Fruit fly (Drosophila melanogaster) whole organism, prepupa: ENCODE data around the gene CG13384.
A peak's percentile ranks its signal among the peaks of the same experiment; 100 is the strongest.

Source experiments
- CG10669 ChIP-seq: fragments of 200-800 bp; sonication (Bioruptor generic); optimal IDR thresholded peaks from 3 replicates; lab custom pipeline; 2018; ENCODE audit warnings: missing biosample characterization, mild to moderate bottlenecking, missing genetic modification characterization, moderate library complexity
- CG11294 ChIP-seq: fragments of 200-800 bp; sonication (Bioruptor generic); IDR thresholded peaks from 2 replicates; pipeline ENCODE4 v1.3.6; 2022; ENCODE audit warnings: missing biosample characterization, missing genetic modification characterization
- CG11902 ChIP-seq: fragments of 200-800 bp; sonication (Bioruptor generic); optimal IDR thresholded peaks from 3 replicates; lab custom pipeline; 2016; ENCODE audit warnings: missing biosample characterization, missing genetic modification characterization
- CG15336 ChIP-seq: fragments of 200-800 bp; sonication (Bioruptor generic); IDR thresholded peaks from 2 replicates; pipeline ENCODE4 v1.3.6; 2022; ENCODE audit warnings: missing biosample characterization, missing genetic modification characterization
- CG16779 ChIP-seq: fragments of 200-800 bp; sonication (Bioruptor generic); optimal IDR thresholded peaks from 3 replicates; lab custom pipeline; 2017; ENCODE audit warnings: missing biosample characterization, mild to moderate bottlenecking, missing genetic modification characterization
- CG3032 ChIP-seq: fragments of 200-800 bp; optimal IDR thresholded peaks from 2 replicates; lab custom pipeline; 2019; ENCODE audit warnings: missing biosample characterization, mild to moderate bottlenecking, missing genetic modification characterization, moderate library complexity
- CG31627 ChIP-seq: fragments of 200-800 bp; sonication (Bioruptor generic); optimal IDR thresholded peaks from 3 replicates; lab custom pipeline; 2016; ENCODE audit warnings: missing biosample characterization, missing genetic modification characterization
- CG32006 ChIP-seq: fragments of 200-800 bp; sonication (Bioruptor generic); optimal IDR thresholded peaks from 3 replicates; lab custom pipeline; 2017; ENCODE audit warnings: missing biosample characterization, mild to moderate bottlenecking, missing genetic modification characterization
- CG3919 ChIP-seq: fragments of 200-800 bp; sonication (Bioruptor generic); optimal IDR thresholded peaks from 3 replicates; lab custom pipeline; 2016; ENCODE audit warnings: missing biosample characterization, missing genetic modification characterization
- CG6163 ChIP-seq: fragments of 200-800 bp; sonication (Bioruptor generic); IDR thresholded peaks from 3 replicates; pipeline ENCODE4 v1.3.6; 2022; ENCODE audit warnings: missing biosample characterization, missing genetic modification characterization
- CG6276 ChIP-seq: fragments of 200-800 bp; sonication (Bioruptor generic); optimal IDR thresholded peaks from 2 replicates; lab custom pipeline; 2017; ENCODE audit warnings: missing biosample characterization, mild to moderate bottlenecking, missing genetic modification characterization
- CG6792 ChIP-seq: fragments of 200-800 bp; sonication (Bioruptor generic); optimal IDR thresholded peaks from 3 replicates; lab custom pipeline; 2016; ENCODE audit warnings: missing biosample characterization, missing genetic modification characterization
- CG6854 ChIP-seq: fragments of 200-800 bp; sonication (Bioruptor generic); optimal IDR thresholded peaks from 2 replicates; lab custom pipeline; 2017; ENCODE audit warnings: missing biosample characterization, mild to moderate bottlenecking, missing genetic modification characterization
- CG8119 ChIP-seq: fragments of 200-800 bp; sonication (Bioruptor generic); IDR thresholded peaks from 3 replicates; pipeline ENCODE4 v1.3.6; 2022; ENCODE audit warnings: missing biosample characterization, missing genetic modification characterization
- CG8319 ChIP-seq: fragments of 200-800 bp; sonication (Bioruptor generic); optimal IDR thresholded peaks from 3 replicates; lab custom pipeline; 2016; ENCODE audit warnings: missing biosample characterization, missing genetic modification characterization
- Eip75B ChIP-seq: fragments of 200-800 bp; sonication (Bioruptor generic); optimal IDR thresholded peaks from 3 replicates; lab custom pipeline; 2016; ENCODE audit warnings: missing biosample characterization, missing genetic modification characterization
- Eip78C ChIP-seq: fragments of 200-800 bp; sonication (Bioruptor generic); peaks from one replicate; lab custom pipeline; 2016; ENCODE audit warnings: missing biosample characterization, missing genetic modification characterization
- Ets96B ChIP-seq: fragments of 200-800 bp; optimal IDR thresholded peaks from 2 replicates; lab custom pipeline; 2019; ENCODE audit warnings: missing biosample characterization, mild to moderate bottlenecking, missing genetic modification characterization, moderate library complexity
- Hr38 ChIP-seq: sonication (Bioruptor generic); optimal IDR thresholded peaks from 2 replicates; lab custom pipeline; 2016; ENCODE audit warnings: missing biosample characterization, missing genetic modification characterization
- Hr4 ChIP-seq: fragments of 200-800 bp; sonication (Bioruptor generic); optimal IDR thresholded peaks from 3 replicates; lab custom pipeline; 2016; ENCODE audit warnings: missing biosample characterization, missing genetic modification characterization
- Lpt ChIP-seq: fragments of 200-800 bp; sonication (Bioruptor generic); optimal IDR thresholded peaks from 3 replicates; lab custom pipeline; 2016; ENCODE audit warnings: missing biosample characterization, missing genetic modification characterization
- OdsH ChIP-seq: fragments of 200-800 bp; sonication (Bioruptor generic); optimal IDR thresholded peaks from 3 replicates; lab custom pipeline; 2016; ENCODE audit warnings: missing biosample characterization, missing genetic modification characterization
- Smox ChIP-seq: fragments of 200-800 bp; sonication (Bioruptor generic); optimal IDR thresholded peaks from 3 replicates; lab custom pipeline; 2016; ENCODE audit warnings: missing biosample characterization, missing genetic modification characterization
- Sox14 ChIP-seq: fragments of 200-800 bp; sonication (Bioruptor generic); optimal IDR thresholded peaks from 3 replicates; lab custom pipeline; 2016; ENCODE audit warnings: missing biosample characterization, missing genetic modification characterization
- achi ChIP-seq: fragments of 200-800 bp; sonication (Bioruptor generic); optimal IDR thresholded peaks from 3 replicates; lab custom pipeline; 2016; ENCODE audit warnings: missing biosample characterization, missing genetic modification characterization
- acj6 ChIP-seq: fragments of 200-800 bp; sonication (Bioruptor generic); optimal IDR thresholded peaks from 3 replicates; lab custom pipeline; 2016; ENCODE audit warnings: missing biosample characterization, missing genetic modification characterization
- cyc ChIP-seq: fragments of 200-800 bp; sonication (Bioruptor generic); optimal IDR thresholded peaks from 3 replicates; lab custom pipeline; 2016; ENCODE audit warnings: missing biosample characterization, missing genetic modification characterization
- dac ChIP-seq: fragments of 200-800 bp; sonication (Bioruptor generic); optimal IDR thresholded peaks from 2 replicates; lab custom pipeline; 2017; ENCODE audit warnings: missing biosample characterization, mild to moderate bottlenecking, missing genetic modification characterization
- dsx ChIP-seq: fragments of 200-800 bp; optimal IDR thresholded peaks from 3 replicates; lab custom pipeline; 2019; ENCODE audit warnings: missing biosample characterization, mild to moderate bottlenecking, missing genetic modification characterization, moderate library complexity; ENCODE audit not compliant: poor library complexity, severe bottlenecking
- fd59A ChIP-seq: fragments of 200-800 bp; sonication (Bioruptor generic); optimal IDR thresholded peaks from 2 replicates; lab custom pipeline; 2017; ENCODE audit warnings: missing biosample characterization, mild to moderate bottlenecking, missing genetic modification characterization, missing genetic modification reagents
- fd85E ChIP-seq: fragments of 200-800 bp; sonication (Bioruptor generic); optimal IDR thresholded peaks from 3 replicates; lab custom pipeline; 2016; ENCODE audit warnings: missing biosample characterization, missing genetic modification characterization
- fkh ChIP-seq: fragments of 200-800 bp; sonication (Bioruptor generic); optimal IDR thresholded peaks from 3 replicates; lab custom pipeline; 2017; ENCODE audit warnings: missing biosample characterization, mild to moderate bottlenecking, missing genetic modification characterization, moderate library complexity
- lz ChIP-seq: fragments of 200-800 bp; sonication (Bioruptor generic); optimal IDR thresholded peaks from 3 replicates; lab custom pipeline; 2016; ENCODE audit warnings: missing biosample characterization, missing genetic modification characterization
- salr ChIP-seq, 2 experiments: fragments of 200-800 bp; sonication (Bioruptor generic); optimal IDR thresholded peaks; 3 replicates each; lab custom pipeline; 2016 to 2018; ENCODE audit warnings: missing biosample characterization in 2 of 2, missing genetic modification characterization in 2 of 2, mild to moderate bottlenecking in 1 of 2
- spab ChIP-seq: fragments of 200-800 bp; sonication (Bioruptor generic); optimal IDR thresholded peaks from 2 replicates; lab custom pipeline; 2017; ENCODE audit warnings: missing biosample characterization, mild to moderate bottlenecking, missing genetic modification characterization, missing genetic modification reagents
- svp ChIP-seq: fragments of 200-800 bp; sonication (Bioruptor generic); peaks from one replicate; lab custom pipeline; 2016; ENCODE audit warnings: missing biosample characterization, missing genetic modification characterization
- topi ChIP-seq: fragments of 200-800 bp; sonication (Bioruptor generic); optimal IDR thresholded peaks from 3 replicates; lab custom pipeline; 2016; ENCODE audit warnings: missing biosample characterization, missing genetic modification characterization
- vri ChIP-seq: fragments of 200-800 bp; sonication (Bioruptor generic); optimal IDR thresholded peaks from 3 replicates; lab custom pipeline; 2016; ENCODE audit warnings: missing biosample characterization, mild to moderate bottlenecking, missing genetic modification characterization

The CG13384 gene

dm6 chr2L:8370364-8371326 lies 13.6 kb upstream of the CG13384 start, which contains the start of gene CG17292 (continued):
- no peak for TF ChIP-seq CG11294 (GFP tag; lab: Robert Waterston, UW)
- TF ChIP-seq CG6276 (GFP tag; lab: Kevin White, UChicago): peak; percentile 16
- peak; percentile 96 for TF ChIP-seq svp
- peak; percentile 13 for TF ChIP-seq CG6792 (GFP tag; lab: Kevin White, UChicago)
- peak; percentile 46 for TF ChIP-seq CG16779 (tag; lab: Kevin White, UChicago)
- TF ChIP-seq Smox: no peak
- TF ChIP-seq Sox14 (GFP tag; lab: Kevin White, UChicago): no peak
- peak; percentile 35 for TF ChIP-seq achi (GFP tag; lab: Kevin White, UChicago)
- TF ChIP-seq CG3032 (tag; lab: Kevin White, UChicago): peak; percentile 21
- no peak for TF ChIP-seq CG11902
- no peak for TF ChIP-seq fd85E
- TF ChIP-seq fd59A: no peak
- peak; percentile 43; the same call in 1 of the 2 replicates for TF ChIP-seq CG15336 (GFP tag; lab: Robert Waterston, UW)
- TF ChIP-seq Lpt (GFP tag; lab: Kevin White, UChicago): peak; percentile 38

dm6 chr2L:8371354-8371937 lies 12.8 kb upstream of the CG13384 start:
- no peak for TF ChIP-seq vri (GFP tag; lab: Kevin White, UChicago)
- peak; percentile 15 for TF ChIP-seq dsx (GFP tag; lab: Kevin White, UChicago)
- no peak for TF ChIP-seq fkh (GFP tag; lab: Kevin White, UChicago)
- TF ChIP-seq lz (GFP tag; lab: Kevin White, UChicago): no peak
- no peak for TF ChIP-seq CG11902
- TF ChIP-seq CG10669 (GFP tag; lab: Kevin White, UChicago): no peak
- TF ChIP-seq CG8119 (GFP tag; lab: Robert Waterston, UW): peak; percentile 41; the same call in 1 of the 3 replicates
- TF ChIP-seq CG8319 (GFP tag; lab: Kevin White, UChicago): no peak
- TF ChIP-seq acj6: peak; percentile 40
- no peak for TF ChIP-seq salr (GFP tag; optimal IDR thresholded peaks at IDR 0.05; lab: Kevin White, UChicago)
- no peak for TF ChIP-seq Hr38 (GFP tag; lab: Kevin White, UChicago)
- peak; percentile 39 for TF ChIP-seq achi (GFP tag; lab: Kevin White, UChicago)
- TF ChIP-seq fd59A: no peak
- no peak for TF ChIP-seq Lpt (GFP tag; lab: Kevin White, UChicago)
- no peak for TF ChIP-seq cyc
- TF ChIP-seq CG15336 (GFP tag; lab: Robert Waterston, UW): peak; percentile 48
- no peak for TF ChIP-seq CG6163
- peak; percentile 16 for TF ChIP-seq OdsH (GFP tag; lab: Kevin White, UChicago)
- TF ChIP-seq Eip75B: no peak
- TF ChIP-seq Hr4 (GFP tag; lab: Kevin White, UChicago): no peak
- no peak for TF ChIP-seq dac (GFP tag; lab: Kevin White, UChicago)
- no peak for TF ChIP-seq spab
- peak; percentile 14 for TF ChIP-seq CG6276 (GFP tag; lab: Kevin White, UChicago)
- TF ChIP-seq CG3919: no peak
- no peak for TF ChIP-seq Ets96B (tag; lab: Kevin White, UChicago)
- TF ChIP-seq CG16779 (tag; lab: Kevin White, UChicago): no peak
- no peak for TF ChIP-seq CG6854 (GFP tag; lab: Kevin White, UChicago)
- TF ChIP-seq svp: no peak
- TF ChIP-seq Eip78C (GFP tag; lab: Kevin White, UChicago): peak; percentile 61
- TF ChIP-seq CG32006 (GFP tag; lab: Kevin White, UChicago): peak; percentile 56
- no peak for TF ChIP-seq CG31627 (GFP tag; lab: Kevin White, UChicago)
- no peak for TF ChIP-seq topi (GFP tag; lab: Kevin White, UChicago)
- TF ChIP-seq, all 60 proteins: peak for 9
